Fruit fly (Drosophila melanogaster) S2 (cell line): ENCODE data around the gene lectin-28C.

Experiments used
- CG8478 ChIP-seq: fragments of >200 bp; optimal IDR thresholded peaks from 2 replicates; lab custom pipeline; 2018
- CTCF ChIP-seq, 2 experiments: fragments of >200 bp; optimal IDR thresholded peaks; 2 replicates each; lab custom pipeline; 2018

DNA sequence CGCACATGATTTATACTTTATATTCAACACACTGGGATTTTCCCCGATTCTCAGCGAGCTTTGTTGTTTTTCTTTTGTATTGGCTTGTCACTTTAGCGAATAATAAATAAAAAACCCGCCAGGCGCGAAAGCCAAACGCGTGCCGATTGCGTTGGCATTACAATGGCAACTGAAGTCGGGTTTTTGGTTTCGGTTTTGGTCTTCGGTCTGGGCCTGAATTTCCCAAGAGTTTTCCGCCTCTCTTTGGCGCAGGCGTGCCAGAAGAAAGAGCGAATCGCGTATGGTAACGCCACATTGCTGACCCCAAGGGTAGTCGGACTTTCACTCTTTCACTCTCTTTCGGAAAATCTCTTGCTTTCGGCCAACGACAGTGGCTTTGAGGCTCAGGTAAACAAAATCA is 1.8 kb upstream of the lectin-28C start, which contains the start of gene CG14535:
- no peak for TF ChIP-seq CG8478
- no peak for TF ChIP-seq CTCF (optimal IDR thresholded peaks at IDR 0.05; lab: Kevin White, UChicago)
